Worm (Caenorhabditis elegans): Measurements from ENCODE around the gene vha-5.
A peak's percentile ranks its signal among the peaks of the same experiment; 100 is the strongest.

The vha-5 gene

DNA sequence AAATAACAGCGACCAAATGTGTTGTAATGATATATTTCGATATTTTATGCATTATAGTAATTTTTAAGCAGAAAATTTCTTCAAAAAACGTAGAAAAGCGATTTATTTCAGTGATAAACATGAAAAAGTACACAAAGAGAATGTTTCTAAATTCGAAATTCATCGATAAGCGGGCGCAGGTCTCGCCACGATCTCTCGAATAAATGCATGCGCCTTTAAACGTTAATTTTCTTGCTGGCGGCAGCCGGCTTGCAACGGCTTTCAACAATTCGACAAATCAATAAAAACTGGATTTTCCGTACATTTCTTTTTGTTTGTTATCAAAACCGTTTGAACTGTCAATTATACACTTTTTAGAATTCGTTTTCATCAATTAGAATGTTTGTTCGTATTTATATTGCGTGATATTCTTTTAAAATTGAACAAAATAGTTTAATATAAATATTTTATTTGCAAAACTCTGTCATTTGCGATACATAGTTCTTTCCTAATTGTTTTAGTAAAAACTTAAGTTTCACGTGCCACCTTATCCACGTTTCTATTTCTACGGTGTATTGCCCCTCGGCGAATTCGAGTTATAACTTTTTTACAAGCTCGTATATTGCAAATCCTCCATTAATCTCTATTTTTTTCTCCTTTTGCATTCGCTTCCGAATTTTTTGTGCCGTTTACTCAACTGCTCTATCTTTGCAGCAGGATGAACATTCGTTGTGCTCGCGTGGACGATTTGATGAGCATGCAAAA, 14.0 kb upstream of the vha-5 start, which contains the start of gene daf-31:
daf-31 (plus strand) TSS at position 694 of the 744 bp plus-strand sequence.
- TF ChIP-seq ceh-20 (GFP tag; IDR thresholded peaks at IDR 0.05) (no peak), nhr-28 (tag; optimal IDR thresholded peaks at IDR 0.05) (peak; percentile 3), spr-1 (tag; optimal IDR thresholded peaks at IDR 0.05) (no peak), ceh-82 (tag; optimal IDR thresholded peaks at IDR 0.05) (no peak), tag-97 (GFP tag; IDR thresholded peaks at IDR 0.05) (no peak), ces-1 (GFP tag; optimal IDR thresholded peaks at IDR 0.05) (no peak), gei-8 (GFP tag; optimal IDR thresholded peaks at IDR 0.05) (no peak), zag-1 (tag; optimal IDR thresholded peaks at IDR 0.05) (no peak), egl-27 (tag; optimal IDR thresholded peaks at IDR 0.05) (no peak), mes-2 (tag; optimal IDR thresholded peaks at IDR 0.05; ENCODE audit: poor library complexity, severe bottlenecking) (peak; percentile 77), mxl-2 (GFP tag; conservative IDR thresholded peaks at IDR 0.05) (no peak), F49E8.2 (tag; optimal IDR thresholded peaks at IDR 0.05; ENCODE audit: borderline replicate concordance) (no peak), daf-16 (GFP tag; optimal IDR thresholded peaks at IDR 0.05) (no peak), daf-16 (tag; optimal IDR thresholded peaks at IDR 0.05) (peak; percentile 50), ctbp-1 (GFP tag; IDR thresholded peaks at IDR 0.05) (no peak), lin-1 (GFP tag; IDR thresholded peaks at IDR 0.05) (no peak), mep-1 (tag; optimal IDR thresholded peaks at IDR 0.05) (peak; percentile 60), mxl-3 (GFP tag; optimal IDR thresholded peaks at IDR 0.05) (no peak), daf-12 (tag; optimal IDR thresholded peaks at IDR 0.05) (no peak), sdz-12 (GFP tag; optimal IDR thresholded peaks at IDR 0.05) (no peak), lin-39 (tag; optimal IDR thresholded peaks at IDR 0.05) (no peak), nhr-237 (tag; optimal IDR thresholded peaks at IDR 0.05) (no peak), ceh-32 (tag; optimal IDR thresholded peaks at IDR 0.05; ENCODE audit: poor library complexity) (no peak), dmd-6 (GFP tag; IDR thresholded peaks at IDR 0.05) (no peak; the same call in 1 of the 2 replicates), ceh-62 (tag; optimal IDR thresholded peaks at IDR 0.05) (no peak), set-16 (GFP tag; IDR thresholded peaks at IDR 0.05) (no peak), unc-130 (GFP tag; optimal IDR thresholded peaks at IDR 0.05) (no peak), ZK337.2 (GFP tag; IDR thresholded peaks at IDR 0.05) (no peak), zfp-3 (GFP tag; conservative IDR thresholded peaks at IDR 0.05) (no peak), F37D6.2 (tag; optimal IDR thresholded peaks at IDR 0.05) (no peak), D1046.2 (GFP tag; IDR thresholded peaks at IDR 0.05) (no peak), dmd-8 (GFP tag; IDR thresholded peaks at IDR 0.05) (no peak), tra-1 (GFP tag; IDR thresholded peaks at IDR 0.05) (no peak), ztf-7 (tag; optimal IDR thresholded peaks at IDR 0.05) (no peak), nhr-76 (tag; optimal IDR thresholded peaks at IDR 0.05) (no peak), Y75B8A.6 (GFP tag; IDR thresholded peaks at IDR 0.05) (no peak), snpc-4 (tag; optimal IDR thresholded peaks at IDR 0.05) (no peak), fos-1 (tag; optimal IDR thresholded peaks at IDR 0.05) (no peak), pqm-1 (tag; optimal IDR thresholded peaks at IDR 0.05) (no peak), nhr-48 (tag; optimal IDR thresholded peaks at IDR 0.05) (no peak), lsy-2 (tag; optimal IDR thresholded peaks at IDR 0.05) (peak in 1 of 2 experiments; percentile 75), aha-1 (tag) (no peak), ztf-11 (tag; optimal IDR thresholded peaks at IDR 0.05) (no peak), arid-1 (GFP tag; conservative IDR thresholded peaks at IDR 0.05) (no peak), dpl-1 (GFP tag; optimal IDR thresholded peaks at IDR 0.05) (peak; percentile 57), unc-62 (GFP tag; optimal IDR thresholded peaks at IDR 0.05 in 1 of 2) (no peak), unc-62 (tag; optimal IDR thresholded peaks at IDR 0.05) (no peak), hlh-30 (tag; optimal IDR thresholded peaks at IDR 0.05; ENCODE audit: insufficient read depth) (peak; percentile 23), nhr-42 (GFP tag; IDR thresholded peaks at IDR 0.05) (no peak), cey-2 (tag; optimal IDR thresholded peaks at IDR 0.05; ENCODE audit: borderline replicate concordance, insufficient read depth) (no peak), ceh-28 (tag; optimal IDR thresholded peaks at IDR 0.05) (peak; percentile 4), dmd-9 (GFP tag; IDR thresholded peaks at IDR 0.05) (no peak)
